Fruit fly (Drosophila melanogaster) whole organism, embryonic: ENCODE data around the gene Argl.

Experiments used
- Atf-2 ChIP-seq: fragments of 200-800 bp; sonication (Bioruptor generic); optimal IDR thresholded peaks from 2 replicates; lab custom pipeline; 2016; ENCODE audit warnings: missing biosample characterization, missing genetic modification characterization
- BtbVII ChIP-seq: fragments of 200-800 bp; sonication (Bioruptor generic); optimal IDR thresholded peaks from 3 replicates; lab custom pipeline; 2017; ENCODE audit warnings: missing biosample characterization, mild to moderate bottlenecking, missing genetic modification characterization
- CG11696 ChIP-seq: fragments of 200-800 bp; sonication (Bioruptor generic); IDR thresholded peaks from 2 replicates; pipeline ENCODE4 v1.3.6; 2022; ENCODE audit warnings: missing biosample characterization, missing genetic modification characterization
- CG12219 ChIP-seq: fragments of 200-800 bp; sonication (Bioruptor generic); optimal IDR thresholded peaks from 3 replicates; lab custom pipeline; 2018; ENCODE audit warnings: missing biosample characterization, mild to moderate bottlenecking, missing genetic modification characterization
- CG14050 ChIP-seq: fragments of 200-800 bp; sonication (Bioruptor generic); IDR thresholded peaks from 3 replicates; pipeline ENCODE4 v1.3.6; 2022; ENCODE audit warnings: missing biosample characterization, missing genetic modification characterization
- CG15479 ChIP-seq: fragments of 200-800 bp; sonication (Bioruptor generic); optimal IDR thresholded peaks from 3 replicates; lab custom pipeline; 2019; ENCODE audit warnings: missing biosample characterization, mild to moderate bottlenecking, missing genetic modification characterization, moderate library complexity
- CG15696 ChIP-seq: fragments of 200-800 bp; sonication (Bioruptor generic); optimal IDR thresholded peaks from 2 replicates; lab custom pipeline; 2019; ENCODE audit warnings: missing biosample characterization, mild to moderate bottlenecking, missing genetic modification characterization, moderate library complexity
- CG17568 ChIP-seq: fragments of 200-800 bp; sonication (Bioruptor generic); optimal IDR thresholded peaks from 2 replicates; lab custom pipeline; 2018; ENCODE audit warnings: missing biosample characterization, mild to moderate bottlenecking, missing genetic modification characterization, moderate library complexity
- CG2116 ChIP-seq: fragments of 200-800 bp; sonication (Bioruptor generic); optimal IDR thresholded peaks from 3 replicates; lab custom pipeline; 2018; ENCODE audit warnings: missing biosample characterization, mild to moderate bottlenecking, missing genetic modification characterization
- CG30020 ChIP-seq: fragments of 200-800 bp; optimal IDR thresholded peaks from 2 replicates; lab custom pipeline; 2019; ENCODE audit warnings: missing biosample characterization, mild to moderate bottlenecking, missing genetic modification characterization, moderate library complexity
- CG31388 ChIP-seq: fragments of 200-800 bp; sonication (Bioruptor generic); optimal IDR thresholded peaks from 2 replicates; lab custom pipeline; 2016; ENCODE audit warnings: missing biosample characterization, missing genetic modification characterization
- CG32532 ChIP-seq: fragments of 200-800 bp; sonication (Bioruptor generic); IDR thresholded peaks from 2 replicates; pipeline ENCODE4 v1.3.6; 2022; ENCODE audit warnings: missing biosample characterization, missing genetic modification characterization
- CG32767 ChIP-seq: fragments of 200-800 bp; sonication (Bioruptor generic); IDR thresholded peaks from 2 replicates; pipeline ENCODE4 v1.3.6; 2022; ENCODE audit warnings: missing biosample characterization, missing genetic modification characterization
- CG32772 ChIP-seq: fragments of 200-800 bp; sonication (Bioruptor generic); IDR thresholded peaks from 2 replicates; pipeline ENCODE4 v1.3.6; 2022; ENCODE audit warnings: missing biosample characterization, missing genetic modification characterization
- CG3407 ChIP-seq: fragments of 200-800 bp; sonication (Bioruptor generic); optimal IDR thresholded peaks from 2 replicates; lab custom pipeline; 2018; ENCODE audit warnings: missing biosample characterization, mild to moderate bottlenecking, missing genetic modification characterization
- CG3726 ChIP-seq: fragments of 200-800 bp; sonication (Bioruptor generic); IDR thresholded peaks from 3 replicates; pipeline ENCODE4, ENCODE4 v1.3.6; 2022; ENCODE audit warnings: missing biosample characterization, missing genetic modification characterization
- CG3995 ChIP-seq: fragments of 200-800 bp; sonication (Bioruptor generic); optimal IDR thresholded peaks from 3 replicates; lab custom pipeline; 2016; ENCODE audit warnings: missing biosample characterization, missing genetic modification characterization
- CG6654 ChIP-seq: fragments of 200-800 bp; sonication (Bioruptor generic); optimal IDR thresholded peaks from 2 replicates; lab custom pipeline; 2017; ENCODE audit warnings: missing biosample characterization, mild to moderate bottlenecking, missing genetic modification characterization
- CG6813 ChIP-seq: fragments of 200-800 bp; sonication (Bioruptor generic); optimal IDR thresholded peaks from 2 replicates; lab custom pipeline; 2017; ENCODE audit warnings: missing biosample characterization, missing genetic modification characterization, mild to moderate bottlenecking, moderate library complexity, missing genetic modification reagents
- Camta ChIP-seq: fragments of 200-800 bp; sonication (Bioruptor generic); optimal IDR thresholded peaks from 2 replicates; lab custom pipeline; 2016; ENCODE audit warnings: missing biosample characterization, missing genetic modification characterization
- Chrac-16 ChIP-seq: fragments of 200-800 bp; sonication (Bioruptor generic); optimal IDR thresholded peaks from 3 replicates; lab custom pipeline; 2016; ENCODE audit warnings: missing biosample characterization, missing genetic modification characterization
- D19A ChIP-seq: fragments of 200-800 bp; optimal IDR thresholded peaks from 3 replicates; lab custom pipeline; 2019; ENCODE audit warnings: missing biosample characterization, mild to moderate bottlenecking, missing genetic modification characterization, moderate library complexity
- Ets65A ChIP-seq: fragments of 200-800 bp; sonication (Bioruptor generic); peaks from one replicate; lab custom pipeline; 2016; ENCODE audit warnings: missing biosample characterization, missing genetic modification characterization
- Hand ChIP-seq: fragments of 200-800 bp; sonication (Bioruptor generic); optimal IDR thresholded peaks from 2 replicates; lab custom pipeline; 2017; ENCODE audit warnings: mild to moderate bottlenecking, missing biosample characterization, missing genetic modification reagents, missing genetic modification characterization
- Mes4 ChIP-seq: fragments of 200-800 bp; sonication (Bioruptor generic); optimal IDR thresholded peaks from 2 replicates; lab custom pipeline; 2016; ENCODE audit warnings: missing biosample characterization, missing genetic modification characterization
- NK7.1 ChIP-seq: fragments of 200-800 bp; sonication (Bioruptor generic); optimal IDR thresholded peaks from 3 replicates; lab custom pipeline; 2016; ENCODE audit warnings: missing biosample characterization, missing genetic modification characterization
- Rx ChIP-seq: fragments of 200-800 bp; sonication (Bioruptor generic); IDR thresholded peaks from 2 replicates; pipeline ENCODE4 v1.3.6; 2022; ENCODE audit warnings: missing biosample characterization, missing genetic modification characterization
- Sin3A ChIP-seq: fragments of >200 bp; optimal IDR thresholded peaks from 2 replicates; lab custom pipeline; 2018
- Taf1 ChIP-seq: fragments of 200-800 bp; sonication (Bioruptor generic); IDR thresholded peaks from 2 replicates; pipeline ENCODE4 v1.3.6; 2022; ENCODE audit warnings: missing biosample characterization, missing genetic modification characterization
- Tbp ChIP-seq: fragments of >200 bp; optimal IDR thresholded peaks from 2 replicates; lab custom pipeline; 2018; ENCODE audit warnings: missing biosample characterization, missing genetic modification characterization
- amos ChIP-seq: fragments of 200-800 bp; sonication (Bioruptor generic); IDR thresholded peaks from 2 replicates; pipeline ENCODE4 v1.3.6; 2022; ENCODE audit warnings: missing biosample characterization, missing genetic modification characterization; ENCODE audit not compliant: partially characterized antibody
- ap ChIP-seq: fragments of 200-800 bp; sonication (Bioruptor generic); IDR thresholded peaks from 2 replicates; pipeline ENCODE4 v1.3.6; 2022; ENCODE audit warnings: missing biosample characterization, missing genetic modification characterization
- cas ChIP-seq: fragments of 200-800 bp; sonication (Bioruptor generic); IDR thresholded peaks from 2 replicates; pipeline ENCODE4 v1.3.6; 2022; ENCODE audit warnings: missing biosample characterization, missing genetic modification characterization
- crol ChIP-seq: fragments of 200-800 bp; sonication (Bioruptor generic); IDR thresholded peaks from 2 replicates; pipeline ENCODE4 v1.3.6; 2022; ENCODE audit warnings: missing biosample characterization, missing genetic modification characterization
- dan ChIP-seq: fragments of 200-800 bp; sonication (Bioruptor generic); IDR thresholded peaks from 2 replicates; pipeline ENCODE4 v1.3.6; 2022; ENCODE audit warnings: missing biosample characterization, missing genetic modification characterization
- disco-r ChIP-seq: fragments of 200-800 bp; sonication (Bioruptor generic); optimal IDR thresholded peaks from 2 replicates; lab custom pipeline; 2016; ENCODE audit warnings: missing biosample characterization, missing genetic modification characterization
- dm ChIP-seq: fragments of 200-800 bp; sonication (Bioruptor generic); optimal IDR thresholded peaks from 3 replicates; lab custom pipeline; 2016; ENCODE audit warnings: missing biosample characterization, missing genetic modification characterization
- dmrt99B ChIP-seq: fragments of 200-800 bp; sonication (Bioruptor generic); optimal IDR thresholded peaks from 2 replicates; lab custom pipeline; 2018; ENCODE audit warnings: missing biosample characterization, mild to moderate bottlenecking, missing genetic modification characterization, moderate library complexity
- dpn ChIP-seq, 2 experiments: fragments of 200-800 bp; sonication (Bioruptor generic); optimal IDR thresholded peaks; 3 replicates each; lab custom pipeline; 2016; ENCODE audit warnings: missing biosample characterization in 2 of 2, missing genetic modification characterization in 2 of 2
- fd64A ChIP-seq: fragments of 200-800 bp; sonication (Bioruptor generic); optimal IDR thresholded peaks from 3 replicates; lab custom pipeline; 2018; ENCODE audit warnings: missing biosample characterization, mild to moderate bottlenecking, missing genetic modification characterization
- gem ChIP-seq: fragments of 200-800 bp; sonication (Bioruptor generic); optimal IDR thresholded peaks from 2 replicates; lab custom pipeline; 2019; ENCODE audit warnings: missing biosample characterization, mild to moderate bottlenecking, missing genetic modification characterization, moderate library complexity
- lilli ChIP-seq: fragments of 200-800 bp; sonication (Bioruptor generic); optimal IDR thresholded peaks from 3 replicates; lab custom pipeline; 2016; ENCODE audit warnings: missing biosample characterization, missing genetic modification characterization
- lov ChIP-seq, 2 experiments: fragments of 200-800 bp in 1 of 2; fragments of >200 bp in 1 of 2; sonication (Bioruptor generic) in 1 of 2; IDR thresholded peaks in 1 of 2; optimal IDR thresholded peaks in 1 of 2; 2 replicates in 1 of 2; 3 replicates in 1 of 2; pipeline versions ENCODE4 v1.3.6 to Lab custom; 2017 to 2022; ENCODE audit warnings: missing biosample characterization in 1 of 2, missing genetic modification characterization in 1 of 2
- org-1 ChIP-seq: fragments of 200-800 bp; sonication (Bioruptor generic); optimal IDR thresholded peaks from 2 replicates; lab custom pipeline; 2017; ENCODE audit warnings: missing biosample characterization, missing genetic modification characterization
- pan ChIP-seq, 4 experiments: fragments of >200 bp in 3 of 4; fragments of 200-800 bp in 1 of 4; sonication (Bioruptor generic) in 1 of 4; optimal IDR thresholded peaks in 3 of 4; IDR thresholded peaks in 1 of 4; 2 replicates each; pipeline versions ENCODE4 v1.3.6 to Lab custom; 2017 to 2022; ENCODE audit warnings: missing biosample characterization in 2 of 4, missing genetic modification characterization in 2 of 4, mixed read lengths in 1 of 4
- pum ChIP-seq: fragments of 200-800 bp; sonication (Bioruptor generic); optimal IDR thresholded peaks from 2 replicates; lab custom pipeline; 2016; ENCODE audit warnings: missing biosample characterization, missing genetic modification characterization
- stwl ChIP-seq: fragments of 200-800 bp; sonication (Bioruptor generic); optimal IDR thresholded peaks from 3 replicates; lab custom pipeline; 2018; ENCODE audit warnings: missing biosample characterization, mild to moderate bottlenecking, missing genetic modification characterization, moderate library complexity
- sug ChIP-seq: fragments of 200-800 bp; optimal IDR thresholded peaks from 2 replicates; lab custom pipeline; 2019; ENCODE audit warnings: missing biosample characterization, mild to moderate bottlenecking, missing genetic modification characterization, moderate library complexity
- wek ChIP-seq: fragments of 200-800 bp; sonication (Bioruptor generic); optimal IDR thresholded peaks from 3 replicates; lab custom pipeline; 2018; ENCODE audit warnings: missing biosample characterization, mild to moderate bottlenecking, missing genetic modification characterization, moderate library complexity
- zfh1 ChIP-seq: fragments of 200-800 bp; sonication (Bioruptor generic); IDR thresholded peaks from 3 replicates; pipeline ENCODE4 v1.3.6; 2022; ENCODE audit warnings: missing biosample characterization, missing genetic modification characterization

The Argl gene

dm6 chr2L:8937003-8937402 lies 4.9 kb downstream of the Argl start, which contains the start of gene Tsp29Fb (continued):
- TF ChIP-seq dpn (GFP tag; optimal IDR thresholded peaks at IDR 0.05; lab: Kevin White, UChicago) = peak; percentile 45 to 65
- peak; percentile 76 for TF ChIP-seq CG32532 (GFP tag; lab: Robert Waterston, UW)
- peak; percentile 79 for TF ChIP-seq Ets65A (GFP tag; lab: Kevin White, UChicago)
- TF ChIP-seq cas = 0 out of 2 replicates have a peak, but pooled peaks have one; percentile 34
- TF ChIP-seq D19A (tag; lab: Kevin White, UChicago) = peak; percentile 72
- TF ChIP-seq CG6813 = peak; percentile 54
- no peak for TF ChIP-seq Sin3A
- TF ChIP-seq Hand = peak; percentile 75
- peak; percentile 23; the same call in 1 of the 2 replicates for TF ChIP-seq Taf1 (GFP tag; lab: Robert Waterston, UW)
- TF ChIP-seq CG2116 = peak; percentile 26
- peak; percentile 32 for TF ChIP-seq CG3407 (GFP tag; lab: Kevin White, UChicago)
- no peak for TF ChIP-seq dan (GFP tag; lab: Robert Waterston, UW)
- TF ChIP-seq wek (GFP tag; lab: Kevin White, UChicago) = no peak
- peak; percentile 35; the same call in 1 of the 2 replicates for TF ChIP-seq ap
- no peak for TF ChIP-seq Camta (GFP tag; lab: Kevin White, UChicago)
- TF ChIP-seq lilli (GFP tag; lab: Kevin White, UChicago) = peak; percentile 76
- TF ChIP-seq stwl (tag; lab: Kevin White, UChicago) = no peak
- 0 out of 3 replicates have a peak, but pooled peaks have one; percentile 47 for TF ChIP-seq CG3726 (GFP tag; lab: Robert Waterston, UW)
- TF ChIP-seq CG15696 = peak; percentile 20
- TF ChIP-seq NK7.1 (GFP tag; lab: Kevin White, UChicago) = no peak
- peak; percentile 38 for TF ChIP-seq CG17568 (GFP tag; lab: Kevin White, UChicago)
- no peak for TF ChIP-seq pan (optimal IDR thresholded peaks at IDR 0.05; lab: Kevin White, UChicago)
- peak in 1 of 2 experiments; percentile 66 for TF ChIP-seq pan (GFP tag; optimal IDR thresholded peaks at IDR 0.05 in 1 of 2, IDR thresholded peaks at IDR 0.05 in 1 of 2)
- TF ChIP-seq Atf-2 (GFP tag; lab: Kevin White, UChicago) = peak; percentile 22
- TF ChIP-seq CG31388 = peak; percentile 37
- no peak for TF ChIP-seq CG15479 (GFP tag; lab: Kevin White, UChicago)
- no peak for TF ChIP-seq zfh1
- TF ChIP-seq amos = no peak
- TF ChIP-seq CG12219 (GFP tag; lab: Kevin White, UChicago) = peak; percentile 60
- peak; percentile 11 for TF ChIP-seq CG3995 (GFP tag; lab: Kevin White, UChicago)
- TF ChIP-seq gem (tag; lab: Kevin White, UChicago) = peak; percentile 88
- TF ChIP-seq CG14050 (GFP tag; lab: Robert Waterston, UW) = peak; percentile 44; the same call in 1 of the 3 replicates
- peak; percentile 82 for TF ChIP-seq sug (tag; lab: Kevin White, UChicago)
- peak; percentile 70 for TF ChIP-seq BtbVII
- TF ChIP-seq lov (optimal IDR thresholded peaks at IDR 0.05; lab: Kevin White, UChicago) = no peak
- no peak for TF ChIP-seq lov (GFP tag; IDR thresholded peaks at IDR 0.05; lab: Robert Waterston, UW)
- peak; percentile 52 for TF ChIP-seq pum (GFP tag; lab: Kevin White, UChicago)
- peak; percentile 71 for TF ChIP-seq org-1 (GFP tag; lab: Kevin White, UChicago)
- TF ChIP-seq dm (GFP tag; lab: Kevin White, UChicago) = peak; percentile 1
- peak; percentile 7 for TF ChIP-seq disco-r (GFP tag; lab: Kevin White, UChicago)
- peak; percentile 19; the same call in 1 of the 2 replicates for TF ChIP-seq CG32767 (GFP tag; lab: Robert Waterston, UW)
- no peak for TF ChIP-seq fd64A (GFP tag; lab: Kevin White, UChicago)
- TF ChIP-seq dmrt99B (tag; lab: Kevin White, UChicago) = peak; percentile 89
- TF ChIP-seq CG6654 = peak; percentile 19
- no peak for TF ChIP-seq crol
- TF ChIP-seq Tbp (GFP tag; lab: Kevin White, UChicago) = no peak
- no peak for TF ChIP-seq CG11696 (GFP tag; lab: Robert Waterston, UW)
- no peak for TF ChIP-seq CG30020
- TF ChIP-seq CG32772 = peak; percentile 60
- peak; percentile 47; the same call in 1 of the 2 replicates for TF ChIP-seq Rx (GFP tag; lab: Robert Waterston, UW)
- TF ChIP-seq Mes4 (GFP tag; lab: Kevin White, UChicago) = no peak
- peak; percentile 56 for TF ChIP-seq Chrac-16 (GFP tag; lab: Kevin White, UChicago)
